Fruit fly (Drosophila melanogaster): ENCODE measurements around the gene CG1545.

The CG1545 gene

DNA sequence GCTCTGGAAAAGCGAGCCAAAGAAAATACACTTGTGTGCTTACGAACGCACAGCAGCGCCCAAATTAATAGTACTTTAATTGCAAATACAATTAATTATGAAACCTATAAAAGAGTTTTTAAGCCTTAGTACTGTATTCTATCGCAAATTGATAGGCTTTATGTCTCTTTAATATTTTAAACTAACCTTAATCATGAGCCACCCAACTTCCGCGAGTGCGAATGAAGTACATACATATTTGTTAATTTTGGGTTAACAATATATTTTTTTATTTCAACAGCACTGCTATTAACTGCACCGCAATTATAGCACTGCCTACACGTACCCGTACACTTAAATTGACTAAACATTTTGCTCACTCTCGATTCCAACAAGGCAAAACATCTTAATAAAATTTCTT is 21.8 kb upstream of the CG1545 start (continued):
- TF ChIP-seq Sox15 (GFP tag; optimal IDR thresholded peaks at IDR 0.05), result no peak
- TF ChIP-seq esn (GFP tag; optimal IDR thresholded peaks at IDR 0.05), result no peak
- TF ChIP-seq CG4318 (GFP tag; optimal IDR thresholded peaks at IDR 0.05), result peak; percentile 32
- TF ChIP-seq dsx (GFP tag; optimal IDR thresholded peaks at IDR 0.05; ENCODE audit: poor library complexity, severe bottlenecking), result no peak
- TF ChIP-seq Sox102F (GFP tag; optimal IDR thresholded peaks at IDR 0.05), result peak; percentile 9
- TF ChIP-seq CG10669 (GFP tag; optimal IDR thresholded peaks at IDR 0.05), result peak; percentile 60
- 0 out of 3 replicates have a peak, but pooled peaks have one; percentile 48 for TF ChIP-seq CG6163 (GFP tag; IDR thresholded peaks at IDR 0.05)
- TF ChIP-seq Hr38 (GFP tag; optimal IDR thresholded peaks at IDR 0.05), result no peak
- TF ChIP-seq CG11294 (GFP tag; IDR thresholded peaks at IDR 0.05), result peak; percentile 41; the same call in 1 of the 2 replicates
- TF ChIP-seq cyc (GFP tag; optimal IDR thresholded peaks at IDR 0.05), result peak; percentile 26
- no peak for TF ChIP-seq Blimp-1 (GFP tag; optimal IDR thresholded peaks at IDR 0.05)
- no peak for TF ChIP-seq vri (GFP tag; optimal IDR thresholded peaks at IDR 0.05)
- TF ChIP-seq Gug (GFP tag; IDR thresholded peaks at IDR 0.05), result peak; percentile 54
- peak; percentile 16 to 22 for TF ChIP-seq salr (GFP tag; optimal IDR thresholded peaks at IDR 0.05)
- peak; percentile 6 for TF ChIP-seq Lpt (GFP tag; optimal IDR thresholded peaks at IDR 0.05)
- TF ChIP-seq Hr4 (GFP tag; optimal IDR thresholded peaks at IDR 0.05), result no peak
- no peak for TF ChIP-seq CG8319 (GFP tag; optimal IDR thresholded peaks at IDR 0.05)
- peak; percentile 71 for TF ChIP-seq CG8119 (GFP tag; IDR thresholded peaks at IDR 0.05)
- no peak for TF ChIP-seq CG16779 (tag; optimal IDR thresholded peaks at IDR 0.05)
- no peak for TF ChIP-seq Eip93F (GFP tag; optimal IDR thresholded peaks at IDR 0.05)
- TF ChIP-seq CG9139 (GFP tag; optimal IDR thresholded peaks at IDR 0.05), result no peak
- TF ChIP-seq lz (GFP tag; optimal IDR thresholded peaks at IDR 0.05), result no peak
- peak; percentile 30 for TF ChIP-seq CG11762 (GFP tag; optimal IDR thresholded peaks at IDR 0.05; ENCODE audit: insufficient read depth)
- peak; percentile 9 for TF ChIP-seq Smox (GFP tag; optimal IDR thresholded peaks at IDR 0.05)
- peak; percentile 32 for TF ChIP-seq CG34406 (GFP tag; optimal IDR thresholded peaks at IDR 0.05)
- TF ChIP-seq CG3919 (GFP tag; optimal IDR thresholded peaks at IDR 0.05), result peak; percentile 33
- TF ChIP-seq OdsH (GFP tag; optimal IDR thresholded peaks at IDR 0.05), result peak; percentile 64

DNA sequence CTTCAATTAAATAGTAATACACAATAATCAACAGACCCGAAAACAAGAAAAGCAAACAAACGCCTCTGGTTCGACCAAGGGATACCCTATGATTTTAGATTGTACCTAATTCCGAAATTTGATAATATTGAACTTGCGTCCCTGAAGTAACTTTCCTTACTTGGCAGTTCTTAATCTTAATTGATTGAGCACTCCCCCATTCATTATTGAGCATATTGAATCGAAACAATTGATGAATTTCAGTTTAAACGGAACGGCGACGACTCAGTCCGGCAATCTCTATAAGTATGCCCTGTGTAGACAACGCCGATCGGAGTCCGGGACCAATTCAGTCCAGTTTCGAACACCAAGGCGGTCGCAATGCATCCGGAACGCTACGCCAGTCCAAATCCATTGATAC is 6.8 kb upstream of the CG1545 start, which contains the start of gene CG15203:
CG15203 (plus strand) TSS at position 301 of the 400 bp plus-strand sequence.
- TF ChIP-seq svp (GFP tag) (peak; percentile 37), CG3919 (GFP tag; optimal IDR thresholded peaks at IDR 0.05) (no peak)

- TF ChIP-seq CG16779 (tag; optimal IDR thresholded peaks at IDR 0.05) (no peak), OdsH (GFP tag; optimal IDR thresholded peaks at IDR 0.05) (no peak), CG1621 (tag; optimal IDR thresholded peaks at IDR 0.05) (no peak), CG4318 (GFP tag; optimal IDR thresholded peaks at IDR 0.05) (no peak), CG15336 (GFP tag; IDR thresholded peaks at IDR 0.05) (no peak), CG3032 (tag; optimal IDR thresholded peaks at IDR 0.05) (no peak), pdm3 (GFP tag; optimal IDR thresholded peaks at IDR 0.05) (no peak), CG11902 (GFP tag; optimal IDR thresholded peaks at IDR 0.05) (no peak), salr (GFP tag; optimal IDR thresholded peaks at IDR 0.05) (no peak), spab (GFP tag; optimal IDR thresholded peaks at IDR 0.05) (no peak), CG10631 (GFP tag; optimal IDR thresholded peaks at IDR 0.05) (no peak), fd59A (GFP tag; optimal IDR thresholded peaks at IDR 0.05) (no peak), eg (GFP tag; IDR thresholded peaks at IDR 0.05) (no peak), Eip75B (GFP tag; optimal IDR thresholded peaks at IDR 0.05) (no peak), CG3919 (GFP tag; optimal IDR thresholded peaks at IDR 0.05) (no peak), CG8319 (GFP tag; optimal IDR thresholded peaks at IDR 0.05) (no peak), CG8632 (GFP tag; optimal IDR thresholded peaks at IDR 0.05) (no peak), dac (GFP tag; optimal IDR thresholded peaks at IDR 0.05) (no peak), Eip78C (GFP tag) (no peak), Eip93F (GFP tag; optimal IDR thresholded peaks at IDR 0.05) (no peak)
Observed at dm6 chrX:11063070-11063469, 3.7 kb upstream of the CG1545 start, which contains the start of gene CG1537. TSS of gene CG1537 (minus strand) at chrX:11063170.

Measured in whole organism, prepupa.